Fruit fly (Drosophila melanogaster): ENCODE data around the gene lz.

lz gene

DNA sequence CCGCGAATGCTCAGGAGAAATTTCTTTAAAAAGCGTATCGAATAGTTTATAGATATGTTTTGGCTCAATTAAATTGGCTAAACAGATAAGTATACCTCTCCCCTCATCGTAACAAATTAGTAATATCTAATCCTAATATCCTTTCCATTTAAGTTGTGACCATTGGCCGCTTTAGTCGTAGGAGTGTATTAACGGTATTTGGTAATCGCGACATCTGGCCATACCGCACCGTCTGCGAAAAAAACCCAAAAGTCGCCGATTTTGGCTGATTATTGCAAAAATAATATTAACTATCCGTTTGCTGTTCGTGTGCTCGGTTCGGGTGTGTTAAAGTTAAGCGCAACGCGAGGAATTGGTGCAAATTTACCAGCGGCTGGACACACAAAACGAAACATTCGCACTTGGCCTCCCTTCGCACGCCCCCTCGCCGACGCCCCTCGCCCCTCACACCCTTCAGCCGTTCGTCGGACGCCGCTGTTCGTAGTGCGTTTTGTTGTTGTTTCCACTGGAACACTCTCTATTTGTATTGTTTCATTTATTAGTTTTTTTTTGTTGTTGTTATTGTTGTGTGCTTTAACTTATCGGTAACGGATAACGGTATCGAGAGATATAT lies 37.2 kb upstream of the lz start, which contains the start of the genes amx and Dsor1 (continued):
- TF ChIP-seq crp (GFP tag; optimal IDR thresholded peaks at IDR 0.05) (peak in 1 of 2 experiments; percentile 56), sqz (GFP tag; optimal IDR thresholded peaks at IDR 0.05) (peak; percentile 30), CG14710 (tag; optimal IDR thresholded peaks at IDR 0.05) (peak; percentile 30), CG2116 (GFP tag; optimal IDR thresholded peaks at IDR 0.05) (peak; percentile 31), Sin3A (optimal IDR thresholded peaks at IDR 0.05) (peak; percentile 52), Ets97D (GFP tag; optimal IDR thresholded peaks at IDR 0.05) (peak; percentile 26), CG30020 (tag; optimal IDR thresholded peaks at IDR 0.05) (peak; percentile 7), E2f2 (GFP tag; IDR thresholded peaks at IDR 0.05) (peak; percentile 24; the same call in 1 of the 2 replicates), Scr (GFP tag; IDR thresholded peaks at IDR 0.05; ENCODE audit: partially characterized antibody) (peak; percentile 33; the same call in 1 of the 2 replicates), E2f1 (GFP tag; IDR thresholded peaks at IDR 0.05) (no peak), CG10543 (GFP tag; optimal IDR thresholded peaks at IDR 0.05) (no peak), CG3065 (GFP tag; optimal IDR thresholded peaks at IDR 0.05) (no peak), crol (GFP tag; IDR thresholded peaks at IDR 0.05) (peak; percentile 99), CG4360 (GFP tag; IDR thresholded peaks at IDR 0.05) (peak; percentile 34; the same call in 1 of the 2 replicates), stwl (tag; optimal IDR thresholded peaks at IDR 0.05) (peak; percentile 18), hkb (optimal IDR thresholded peaks at IDR 0.05) (peak; percentile 60), hkb (GFP tag; IDR thresholded peaks at IDR 0.05) (no peak), CG17568 (GFP tag; optimal IDR thresholded peaks at IDR 0.05) (no peak), CG10267 (tag; optimal IDR thresholded peaks at IDR 0.05) (peak; percentile 12), gfzf (GFP tag; optimal IDR thresholded peaks at IDR 0.05) (peak; percentile 87), YL-1 (GFP tag; optimal IDR thresholded peaks at IDR 0.05) (peak; percentile 43), MBD-R2 (GFP tag; IDR thresholded peaks at IDR 0.05) (peak; percentile 57; the same call in 1 of the 2 replicates), Med (GFP tag) (peak; percentile 57), BEAF-32 (GFP tag; optimal IDR thresholded peaks at IDR 0.05) (peak; percentile 39), nerfin-1 (tag; optimal IDR thresholded peaks at IDR 0.05) (peak; percentile 36)

dm6 chrX:9248040-9248439 lies 36.4 kb upstream of the lz start:
- 0 out of 2 replicates have a peak, but pooled peaks have one; percentile 28 for TF ChIP-seq ranshi (GFP tag; IDR thresholded peaks at IDR 0.05)
- peak; percentile 24 for TF ChIP-seq CG7839 (tag; optimal IDR thresholded peaks at IDR 0.05)
- peak in 1 of 2 experiments; percentile 46 for TF ChIP-seq bsh (GFP tag; optimal IDR thresholded peaks at IDR 0.05)
- TF ChIP-seq hth (optimal IDR thresholded peaks at IDR 0.05), result no peak
- TF ChIP-seq cg (GFP tag; optimal IDR thresholded peaks at IDR 0.05), result peak; percentile 61
- TF ChIP-seq sim (GFP tag; IDR thresholded peaks at IDR 0.05), result no peak
- no peak for TF ChIP-seq vfl (GFP tag; optimal IDR thresholded peaks at IDR 0.05)
- TF ChIP-seq prd (optimal IDR thresholded peaks at IDR 0.05), result no peak
- TF ChIP-seq prd (GFP tag; IDR thresholded peaks at IDR 0.05), result peak; percentile 53; the same call in 2 of the 3 replicates
- peak; percentile 24 for TF ChIP-seq Chrac-16 (GFP tag; optimal IDR thresholded peaks at IDR 0.05)
- no peak for TF ChIP-seq jumu (GFP tag; optimal IDR thresholded peaks at IDR 0.05)
- peak; percentile 53; the same call in 1 of the 2 replicates for TF ChIP-seq ara (GFP tag; IDR thresholded peaks at IDR 0.05)
- TF ChIP-seq CG18262 (tag; optimal IDR thresholded peaks at IDR 0.05), result peak; percentile 28
- TF ChIP-seq fu2 (GFP tag; optimal IDR thresholded peaks at IDR 0.05), result no peak
- no peak for TF ChIP-seq twi (tag; optimal IDR thresholded peaks at IDR 0.05)
- TF ChIP-seq CG9727 (GFP tag; optimal IDR thresholded peaks at IDR 0.05), result peak; percentile 33
- TF ChIP-seq dmrt11E (tag; optimal IDR thresholded peaks at IDR 0.05), result peak; percentile 62
- peak; percentile 54 for TF ChIP-seq Med (GFP tag)
- TF ChIP-seq CG4424 (GFP tag; optimal IDR thresholded peaks at IDR 0.05), result peak; percentile 9
- TF ChIP-seq CG32532 (GFP tag; IDR thresholded peaks at IDR 0.05), result peak; percentile 39; the same call in 1 of the 2 replicates
- no peak for TF ChIP-seq usp (GFP tag; optimal IDR thresholded peaks at IDR 0.05)
- TF ChIP-seq CG10543 (GFP tag; optimal IDR thresholded peaks at IDR 0.05), result no peak
- peak; percentile 13 for TF ChIP-seq CG8388 (GFP tag; optimal IDR thresholded peaks at IDR 0.05)
- 0 out of 2 replicates have a peak, but pooled peaks have one; percentile 25 for TF ChIP-seq Ptx1 (GFP tag; IDR thresholded peaks at IDR 0.05)
- no peak for TF ChIP-seq Sry-β (GFP tag; optimal IDR thresholded peaks at IDR 0.05)
- TF ChIP-seq fd96Cb (tag; optimal IDR thresholded peaks at IDR 0.05), result peak; percentile 17
- TF ChIP-seq p53 (GFP tag; optimal IDR thresholded peaks at IDR 0.05), result no peak

Measured in whole organism, embryonic.